Worm (Caenorhabditis elegans) whole organism, late embryonic: ENCODE measurements around the gene allo-1.

Source experiments
- F13H6.1 ChIP-seq: sonication (generic microtip); optimal IDR thresholded peaks from 2 replicates; lab custom pipeline; 2016; ENCODE audit warnings: missing genetic modification characterization, missing compliant biosample characterization
- K02D7.2 ChIP-seq: sonication (generic microtip); optimal IDR thresholded peaks from 2 replicates; lab custom pipeline; 2017; ENCODE audit warnings: mild to moderate bottlenecking, missing genetic modification characterization, missing compliant biosample characterization
- ama-1 ChIP-seq: fragments of 150-350 bp; optimal IDR thresholded peaks from 2 replicates; lab custom pipeline; 2014
- ceh-14 ChIP-seq: sonication (generic microtip); optimal IDR thresholded peaks from 2 replicates; lab custom pipeline; 2016; ENCODE audit warnings: missing genotype, missing genetic modification characterization, missing compliant biosample characterization
- ceh-18 ChIP-seq: sonication (generic microtip); optimal IDR thresholded peaks from 2 replicates; lab custom pipeline; 2016; ENCODE audit warnings: missing genetic modification characterization, missing compliant biosample characterization
- fkh-10 ChIP-seq: fragments of 150-350 bp; optimal IDR thresholded peaks from 2 replicates; lab custom pipeline; 2014; ENCODE audit warnings: missing biosample characterization, missing genetic modification reagents, missing genetic modification characterization
- madf-2 ChIP-seq: sonication (generic microtip); optimal IDR thresholded peaks from 2 replicates; lab custom pipeline; 2017; ENCODE audit warnings: missing genetic modification characterization, missing compliant biosample characterization
- pqm-1 ChIP-seq: sonication (generic microtip); optimal IDR thresholded peaks from 2 replicates; lab custom pipeline; 2016; ENCODE audit warnings: missing genetic modification characterization, missing compliant biosample characterization
- pros-1 ChIP-seq: fragments of 150-350 bp; optimal IDR thresholded peaks from 2 replicates; lab custom pipeline; 2014; ENCODE audit warnings: missing biosample characterization, missing genetic modification reagents, missing genetic modification characterization
- unc-3 ChIP-seq, 2 experiments: fragments of 200-800 bp in 1 of 2; sonication (Bioruptor generic) in 1 of 2; sonication (generic microtip) in 1 of 2; conservative IDR thresholded peaks in 1 of 2; optimal IDR thresholded peaks in 1 of 2; 2 replicates each; pipeline versions ENCODE4 v1.3.6 to Lab custom; 2016 to 2022; ENCODE audit warnings: missing compliant biosample characterization in 2 of 2, missing genetic modification characterization in 2 of 2, missing genetic modification reagents in 1 of 2
- unc-42 ChIP-seq: sonication (generic microtip); optimal IDR thresholded peaks from 2 replicates; lab custom pipeline; 2016; ENCODE audit warnings: missing genotype, missing genetic modification characterization, missing compliant biosample characterization
- unc-86 ChIP-seq: sonication (generic microtip); optimal IDR thresholded peaks from 2 replicates; lab custom pipeline; 2016; ENCODE audit warnings: missing genetic modification characterization, missing compliant biosample characterization
- zip-5 ChIP-seq: sonication (generic microtip); optimal IDR thresholded peaks from 2 replicates; lab custom pipeline; 2016; ENCODE audit warnings: missing genetic modification characterization, missing compliant biosample characterization
- ztf-16 ChIP-seq: sonication (generic microtip); optimal IDR thresholded peaks from 2 replicates; lab custom pipeline; 2017; ENCODE audit warnings: missing genetic modification characterization, missing compliant biosample characterization

DNA sequence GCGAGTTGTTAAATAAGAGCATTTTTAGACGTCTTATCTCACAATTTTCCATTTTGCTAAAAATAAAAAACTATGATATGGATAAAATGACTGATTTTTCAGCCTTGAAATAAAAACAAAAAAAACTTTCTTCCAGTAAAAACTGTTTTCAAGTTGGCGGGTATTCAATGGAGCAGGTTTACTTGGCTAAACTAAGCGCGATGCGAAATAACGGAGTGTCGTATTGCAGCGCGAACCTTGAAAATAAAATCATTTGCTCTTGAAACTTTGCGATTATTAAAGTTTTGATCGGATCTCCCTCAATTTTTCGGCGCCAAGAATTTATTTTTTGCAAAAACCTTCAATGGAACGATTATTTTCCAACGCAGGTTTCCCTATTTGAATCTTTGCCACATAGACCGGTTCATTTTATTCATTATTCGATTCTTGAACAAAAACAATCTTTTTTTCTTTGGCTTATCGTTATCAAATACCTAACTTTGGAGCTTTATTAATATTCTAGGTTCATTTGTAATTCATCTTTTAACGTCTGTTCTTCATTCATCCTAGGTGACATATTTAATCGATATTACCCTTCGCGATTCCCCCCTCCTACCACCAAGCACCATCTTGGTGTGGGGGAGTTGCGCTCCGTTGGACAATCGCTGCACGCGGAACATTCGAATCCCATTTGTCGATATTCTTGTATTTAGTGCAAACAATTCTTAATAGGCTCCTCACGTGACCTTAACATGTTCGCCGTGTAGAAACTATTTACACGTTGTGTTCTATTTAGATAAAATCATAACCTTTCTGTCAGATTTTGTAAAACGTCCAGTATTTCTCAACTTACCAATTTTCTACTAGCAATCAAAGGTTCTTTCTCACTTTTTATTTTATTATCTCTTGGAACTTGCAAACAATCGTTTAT lies 37.9 kb upstream of the allo-1 start, which contains the start of the genes orc-5 and cyb-1:
- TF ChIP-seq pros-1 (no peak), ceh-18 (tag; lab: Kevin White, UChicago) (no peak), ceh-14 (no peak), ama-1 (no peak), zip-5 (no peak), K02D7.2 (tag; lab: Kevin White, UChicago) (no peak), unc-42 (tag; lab: Kevin White, UChicago) (peak; percentile 23), unc-3 (GFP tag; conservative IDR thresholded peaks at IDR 0.05; lab: Robert Waterston, UW) (no peak), unc-3 (tag; optimal IDR thresholded peaks at IDR 0.05; lab: Kevin White, UChicago) (no peak), pqm-1 (tag; lab: Kevin White, UChicago) (no peak), madf-2 (tag; lab: Kevin White, UChicago) (no peak), unc-86 (tag; lab: Kevin White, UChicago) (no peak), ztf-16 (tag; lab: Kevin White, UChicago) (no peak), F13H6.1 (tag; lab: Kevin White, UChicago) (no peak), fkh-10 (GFP tag; lab: Kevin White, UChicago) (no peak)
